Worm (Caenorhabditis elegans) whole organism, L3 larva: ENCODE measurements around the gene str-247.

Experiments
- ZK546.5 ChIP-seq: sonication (generic microtip); optimal IDR thresholded peaks from 2 replicates; lab custom pipeline; 2017; ENCODE audit warnings: missing biosample characterization, missing genetic modification characterization
- aly-2 ChIP-seq: fragments of 150-350 bp; optimal IDR thresholded peaks from 2 replicates; lab custom pipeline; 2014; ENCODE audit warnings: missing biosample characterization, missing genetic modification characterization
- egl-27 ChIP-seq: sonication (generic microtip); optimal IDR thresholded peaks from 4 replicates; lab custom pipeline; 2017; ENCODE audit warnings: missing biosample characterization, missing genetic modification reagents, missing genetic modification characterization
- elt-2 ChIP-seq: sonication (generic microtip); optimal IDR thresholded peaks from 2 replicates; lab custom pipeline; 2016; ENCODE audit warnings: missing genetic modification reagents, mild to moderate bottlenecking, missing genetic modification characterization, missing compliant biosample characterization
- hmg-11 ChIP-seq: sonication (generic microtip); optimal IDR thresholded peaks from 2 replicates; lab custom pipeline; 2016; ENCODE audit warnings: missing genetic modification characterization, missing compliant biosample characterization
- lin-15B ChIP-seq: fragments of 150-350 bp; optimal IDR thresholded peaks from 2 replicates; lab custom pipeline; 2014; ENCODE audit warnings: missing biosample characterization, missing genetic modification characterization
- nhr-237 ChIP-seq: fragments of 150-350 bp; optimal IDR thresholded peaks from 2 replicates; lab custom pipeline; 2014; ENCODE audit warnings: missing biosample characterization, missing genetic modification characterization
- nhr-67 ChIP-seq: fragments of 150-350 bp; optimal IDR thresholded peaks from 2 replicates; lab custom pipeline; 2014; ENCODE audit warnings: missing biosample characterization, missing genetic modification characterization
- nhr-76 ChIP-seq: fragments of 150-350 bp; sonication (generic microtip); optimal IDR thresholded peaks from 5 replicates; lab custom pipeline; 2014; ENCODE audit warnings: missing biosample characterization, missing genetic modification characterization
- skn-1 ChIP-seq: fragments of 150-350 bp; optimal IDR thresholded peaks from 2 replicates; lab custom pipeline; 2014; ENCODE audit warnings: missing biosample characterization, missing genetic modification characterization
- snpc-4 ChIP-seq: fragments of 150-350 bp; optimal IDR thresholded peaks from 2 replicates; lab custom pipeline; 2014; ENCODE audit warnings: missing biosample characterization, missing genetic modification characterization
- unc-39 ChIP-seq: sonication (generic microtip); optimal IDR thresholded peaks from 4 replicates; lab custom pipeline; 2017; ENCODE audit warnings: missing biosample characterization, missing genetic modification characterization
- unc-62 ChIP-seq: fragments of 150-350 bp; sonication (generic microtip); optimal IDR thresholded peaks from 4 replicates; lab custom pipeline; 2014; ENCODE audit warnings: missing biosample characterization, missing genetic modification reagents, missing genetic modification characterization
- ztf-4 ChIP-seq: fragments of 150-350 bp; optimal IDR thresholded peaks from 2 replicates; lab custom pipeline; 2014; ENCODE audit warnings: missing biosample characterization, missing genetic modification characterization

ce11 chrV:3927522-3927921, 26.3 kb upstream of the str-247 start:
- no peak for TF ChIP-seq unc-62 (GFP tag; lab: Kevin White, UChicago)
- no peak for TF ChIP-seq nhr-237 (tag; lab: Kevin White, UChicago)
- TF ChIP-seq nhr-67 (tag; lab: Kevin White, UChicago) = no peak
- TF ChIP-seq lin-15B (tag; lab: Kevin White, UChicago) = no peak
- no peak for TF ChIP-seq snpc-4 (tag; lab: Kevin White, UChicago)
- no peak for TF ChIP-seq nhr-76 (tag; lab: Kevin White, UChicago)
- TF ChIP-seq elt-2 (tag; lab: Kevin White, UChicago) = no peak
- TF ChIP-seq hmg-11 (tag; lab: Kevin White, UChicago) = no peak
- no peak for TF ChIP-seq ztf-4
- no peak for TF ChIP-seq egl-27 (tag; lab: Kevin White, UChicago)
- TF ChIP-seq ZK546.5 (tag; lab: Kevin White, UChicago) = no peak
- TF ChIP-seq aly-2 (tag; lab: Kevin White, UChicago) = no peak
- no peak for TF ChIP-seq unc-39 (tag; lab: Kevin White, UChicago)
- no peak for TF ChIP-seq skn-1 (tag; lab: Kevin White, UChicago)
